Fruit fly (Drosophila melanogaster): ENCODE results near the gene CG6700.

CG6700 gene

dm6 chr2L:10800877-10801719 lies 41.3 kb downstream of the CG6700 start, which contains the start of gene CG31869:
Gene CG31869, minus strand, starts transcription at chr2L:10801109.
- TF ChIP-seq CG15336 (GFP tag; IDR thresholded peaks at IDR 0.05) (peak; percentile 65), vri (GFP tag; optimal IDR thresholded peaks at IDR 0.05) (no peak), CG10631 (GFP tag; optimal IDR thresholded peaks at IDR 0.05) (peak; percentile 37), Ets21C (GFP tag; optimal IDR thresholded peaks at IDR 0.05) (no peak), fd85E (GFP tag; optimal IDR thresholded peaks at IDR 0.05) (no peak), ss (GFP tag; optimal IDR thresholded peaks at IDR 0.05) (peak in 1 of 2 experiments; percentile 14), CG1621 (tag; optimal IDR thresholded peaks at IDR 0.05) (no peak), Sox15 (GFP tag; optimal IDR thresholded peaks at IDR 0.05) (no peak), CG11294 (GFP tag; IDR thresholded peaks at IDR 0.05) (no peak), topi (GFP tag; optimal IDR thresholded peaks at IDR 0.05) (peak; percentile 42), Met (GFP tag; optimal IDR thresholded peaks at IDR 0.05) (peak; percentile 39), CG6163 (GFP tag; IDR thresholded peaks at IDR 0.05) (peak; percentile 43; the same call in 2 of the 3 replicates), fkh (GFP tag; optimal IDR thresholded peaks at IDR 0.05) (no peak), pdm3 (GFP tag; optimal IDR thresholded peaks at IDR 0.05) (peak; percentile 34), CG34406 (GFP tag; optimal IDR thresholded peaks at IDR 0.05) (peak; percentile 5), CG4318 (GFP tag; optimal IDR thresholded peaks at IDR 0.05) (no peak), CG9139 (GFP tag; optimal IDR thresholded peaks at IDR 0.05) (no peak), CG10669 (GFP tag; optimal IDR thresholded peaks at IDR 0.05) (peak; percentile 8), OdsH (GFP tag; optimal IDR thresholded peaks at IDR 0.05) (peak; percentile 13), CG6276 (GFP tag; optimal IDR thresholded peaks at IDR 0.05) (no peak), CG6808 (GFP tag; optimal IDR thresholded peaks at IDR 0.05) (no peak), lz (GFP tag; optimal IDR thresholded peaks at IDR 0.05) (peak; percentile 43), CG8632 (GFP tag; optimal IDR thresholded peaks at IDR 0.05) (peak; percentile 22), Lpt (GFP tag; optimal IDR thresholded peaks at IDR 0.05) (peak; percentile 21), CG3032 (tag; optimal IDR thresholded peaks at IDR 0.05) (peak; percentile 1), CG8319 (GFP tag; optimal IDR thresholded peaks at IDR 0.05) (no peak), CG31627 (GFP tag; optimal IDR thresholded peaks at IDR 0.05) (peak; percentile 25), Hr38 (GFP tag; optimal IDR thresholded peaks at IDR 0.05) (no peak), Sox14 (GFP tag; optimal IDR thresholded peaks at IDR 0.05) (no peak), eg (GFP tag; IDR thresholded peaks at IDR 0.05) (peak; percentile 65), CG7368 (GFP tag; optimal IDR thresholded peaks at IDR 0.05) (peak; percentile 31), CG11762 (GFP tag; optimal IDR thresholded peaks at IDR 0.05; ENCODE audit: insufficient read depth) (no peak), Eip78C (GFP tag) (peak; percentile 65), CG6854 (GFP tag; optimal IDR thresholded peaks at IDR 0.05) (no peak), CG3919 (GFP tag; optimal IDR thresholded peaks at IDR 0.05) (peak; percentile 38), cyc (GFP tag; optimal IDR thresholded peaks at IDR 0.05) (peak; percentile 27), CG32006 (GFP tag; optimal IDR thresholded peaks at IDR 0.05) (peak; percentile 50), fd59A (GFP tag; optimal IDR thresholded peaks at IDR 0.05) (no peak), Sox102F (GFP tag; optimal IDR thresholded peaks at IDR 0.05) (peak; percentile 34), CG8119 (GFP tag; IDR thresholded peaks at IDR 0.05) (peak; percentile 48; the same call in 1 of the 3 replicates), Eip93F (GFP tag; optimal IDR thresholded peaks at IDR 0.05) (no peak), svp (GFP tag) (peak; percentile 77), Smox (GFP tag; optimal IDR thresholded peaks at IDR 0.05) (peak; percentile 8), achi (GFP tag; optimal IDR thresholded peaks at IDR 0.05) (peak; percentile 13), Ets96B (tag; optimal IDR thresholded peaks at IDR 0.05) (no peak), CG16779 (tag; optimal IDR thresholded peaks at IDR 0.05) (no peak), CG11902 (GFP tag; optimal IDR thresholded peaks at IDR 0.05) (peak; percentile 17), dac (GFP tag; optimal IDR thresholded peaks at IDR 0.05) (no peak), Hr4 (GFP tag; optimal IDR thresholded peaks at IDR 0.05) (peak; percentile 40), salr (GFP tag; optimal IDR thresholded peaks at IDR 0.05) (peak in 1 of 2 experiments; percentile 5), Blimp-1 (GFP tag; optimal IDR thresholded peaks at IDR 0.05) (no peak)

Measured in whole organism, prepupa.